Worm (Caenorhabditis elegans): Measurements from ENCODE around the gene gad-2.

ce11 chrX:7415420-7415819 lies 22.2 kb downstream of the gad-2 start, which contains the start of gene C10A4.7:
- no peak for TF ChIP-seq elt-2 (tag; optimal IDR thresholded peaks at IDR 0.05)
- no peak for TF ChIP-seq egl-27 (tag; optimal IDR thresholded peaks at IDR 0.05)

All from whole organism, L3 larva.